Fruit fly (Drosophila melanogaster) whole organism, prepupa: ENCODE results near the gene zormin.

Experiments used
- CG10669 ChIP-seq: fragments of 200-800 bp; sonication (Bioruptor generic); optimal IDR thresholded peaks from 3 replicates; lab custom pipeline; 2018; ENCODE audit warnings: missing biosample characterization, mild to moderate bottlenecking, missing genetic modification characterization, moderate library complexity
- CG11294 ChIP-seq: fragments of 200-800 bp; sonication (Bioruptor generic); IDR thresholded peaks from 2 replicates; pipeline ENCODE4 v1.3.6; 2022; ENCODE audit warnings: missing biosample characterization, missing genetic modification characterization
- CG11902 ChIP-seq: fragments of 200-800 bp; sonication (Bioruptor generic); optimal IDR thresholded peaks from 3 replicates; lab custom pipeline; 2016; ENCODE audit warnings: missing biosample characterization, missing genetic modification characterization
- CG3032 ChIP-seq: fragments of 200-800 bp; optimal IDR thresholded peaks from 2 replicates; lab custom pipeline; 2019; ENCODE audit warnings: missing biosample characterization, mild to moderate bottlenecking, missing genetic modification characterization, moderate library complexity
- CG31627 ChIP-seq: fragments of 200-800 bp; sonication (Bioruptor generic); optimal IDR thresholded peaks from 3 replicates; lab custom pipeline; 2016; ENCODE audit warnings: missing biosample characterization, missing genetic modification characterization
- CG3919 ChIP-seq: fragments of 200-800 bp; sonication (Bioruptor generic); optimal IDR thresholded peaks from 3 replicates; lab custom pipeline; 2016; ENCODE audit warnings: missing biosample characterization, missing genetic modification characterization
- CG4318 ChIP-seq: fragments of 200-800 bp; sonication (Bioruptor generic); optimal IDR thresholded peaks from 3 replicates; lab custom pipeline; 2017; ENCODE audit warnings: missing biosample characterization, mild to moderate bottlenecking, missing genetic modification characterization
- CG6792 ChIP-seq: fragments of 200-800 bp; sonication (Bioruptor generic); optimal IDR thresholded peaks from 3 replicates; lab custom pipeline; 2016; ENCODE audit warnings: missing biosample characterization, missing genetic modification characterization
- CG8119 ChIP-seq: fragments of 200-800 bp; sonication (Bioruptor generic); IDR thresholded peaks from 3 replicates; pipeline ENCODE4 v1.3.6; 2022; ENCODE audit warnings: missing biosample characterization, missing genetic modification characterization
- CG8632 ChIP-seq: fragments of 200-800 bp; sonication (Bioruptor generic); optimal IDR thresholded peaks from 3 replicates; lab custom pipeline; 2016; ENCODE audit warnings: missing biosample characterization, missing genetic modification characterization
- Eip75B ChIP-seq: fragments of 200-800 bp; sonication (Bioruptor generic); optimal IDR thresholded peaks from 3 replicates; lab custom pipeline; 2016; ENCODE audit warnings: missing biosample characterization, missing genetic modification characterization
- Eip78C ChIP-seq: fragments of 200-800 bp; sonication (Bioruptor generic); peaks from one replicate; lab custom pipeline; 2016; ENCODE audit warnings: missing biosample characterization, missing genetic modification characterization
- Ets21C ChIP-seq: fragments of 200-800 bp; sonication (Bioruptor generic); optimal IDR thresholded peaks from 3 replicates; lab custom pipeline; 2016; ENCODE audit warnings: missing biosample characterization, missing genetic modification characterization
- Gug ChIP-seq: fragments of 200-800 bp; sonication (Bioruptor generic); IDR thresholded peaks from 2 replicates; pipeline ENCODE4 v1.3.6; 2022; ENCODE audit warnings: missing biosample characterization, missing genetic modification characterization
- Met ChIP-seq: fragments of 200-800 bp; sonication (Bioruptor generic); optimal IDR thresholded peaks from 3 replicates; lab custom pipeline; 2016; ENCODE audit warnings: missing biosample characterization, missing genetic modification characterization
- OdsH ChIP-seq: fragments of 200-800 bp; sonication (Bioruptor generic); optimal IDR thresholded peaks from 3 replicates; lab custom pipeline; 2016; ENCODE audit warnings: missing biosample characterization, missing genetic modification characterization
- Smox ChIP-seq: fragments of 200-800 bp; sonication (Bioruptor generic); optimal IDR thresholded peaks from 3 replicates; lab custom pipeline; 2016; ENCODE audit warnings: missing biosample characterization, missing genetic modification characterization
- Sox102F ChIP-seq: fragments of 200-800 bp; sonication (Bioruptor generic); optimal IDR thresholded peaks from 2 replicates; lab custom pipeline; 2016; ENCODE audit warnings: missing biosample characterization, mild to moderate bottlenecking, missing genetic modification characterization
- achi ChIP-seq: fragments of 200-800 bp; sonication (Bioruptor generic); optimal IDR thresholded peaks from 3 replicates; lab custom pipeline; 2016; ENCODE audit warnings: missing biosample characterization, missing genetic modification characterization
- acj6 ChIP-seq: fragments of 200-800 bp; sonication (Bioruptor generic); optimal IDR thresholded peaks from 3 replicates; lab custom pipeline; 2016; ENCODE audit warnings: missing biosample characterization, missing genetic modification characterization
- dac ChIP-seq: fragments of 200-800 bp; sonication (Bioruptor generic); optimal IDR thresholded peaks from 2 replicates; lab custom pipeline; 2017; ENCODE audit warnings: missing biosample characterization, mild to moderate bottlenecking, missing genetic modification characterization
- dsx ChIP-seq: fragments of 200-800 bp; optimal IDR thresholded peaks from 3 replicates; lab custom pipeline; 2019; ENCODE audit warnings: missing biosample characterization, mild to moderate bottlenecking, missing genetic modification characterization, moderate library complexity; ENCODE audit not compliant: poor library complexity, severe bottlenecking
- eg ChIP-seq: fragments of 200-800 bp; sonication (Bioruptor generic); IDR thresholded peaks from 3 replicates; pipeline ENCODE4 v1.3.6; 2022; ENCODE audit warnings: missing biosample characterization, missing genetic modification characterization
- fkh ChIP-seq: fragments of 200-800 bp; sonication (Bioruptor generic); optimal IDR thresholded peaks from 3 replicates; lab custom pipeline; 2017; ENCODE audit warnings: missing biosample characterization, mild to moderate bottlenecking, missing genetic modification characterization, moderate library complexity
- lz ChIP-seq: fragments of 200-800 bp; sonication (Bioruptor generic); optimal IDR thresholded peaks from 3 replicates; lab custom pipeline; 2016; ENCODE audit warnings: missing biosample characterization, missing genetic modification characterization
- salr ChIP-seq, 2 experiments: fragments of 200-800 bp; sonication (Bioruptor generic); optimal IDR thresholded peaks; 3 replicates each; lab custom pipeline; 2016 to 2018; ENCODE audit warnings: missing biosample characterization in 2 of 2, missing genetic modification characterization in 2 of 2, mild to moderate bottlenecking in 1 of 2
- ss ChIP-seq, 2 experiments: fragments of 200-800 bp; sonication (Bioruptor generic); optimal IDR thresholded peaks; 2 replicates in 1 of 2; 3 replicates in 1 of 2; lab custom pipeline; 2017 to 2018; ENCODE audit warnings: mild to moderate bottlenecking in 2 of 2, missing biosample characterization in 2 of 2, missing genetic modification characterization in 2 of 2, moderate library complexity in 1 of 2
- svp ChIP-seq: fragments of 200-800 bp; sonication (Bioruptor generic); peaks from one replicate; lab custom pipeline; 2016; ENCODE audit warnings: missing biosample characterization, missing genetic modification characterization

The zormin gene

DNA sequence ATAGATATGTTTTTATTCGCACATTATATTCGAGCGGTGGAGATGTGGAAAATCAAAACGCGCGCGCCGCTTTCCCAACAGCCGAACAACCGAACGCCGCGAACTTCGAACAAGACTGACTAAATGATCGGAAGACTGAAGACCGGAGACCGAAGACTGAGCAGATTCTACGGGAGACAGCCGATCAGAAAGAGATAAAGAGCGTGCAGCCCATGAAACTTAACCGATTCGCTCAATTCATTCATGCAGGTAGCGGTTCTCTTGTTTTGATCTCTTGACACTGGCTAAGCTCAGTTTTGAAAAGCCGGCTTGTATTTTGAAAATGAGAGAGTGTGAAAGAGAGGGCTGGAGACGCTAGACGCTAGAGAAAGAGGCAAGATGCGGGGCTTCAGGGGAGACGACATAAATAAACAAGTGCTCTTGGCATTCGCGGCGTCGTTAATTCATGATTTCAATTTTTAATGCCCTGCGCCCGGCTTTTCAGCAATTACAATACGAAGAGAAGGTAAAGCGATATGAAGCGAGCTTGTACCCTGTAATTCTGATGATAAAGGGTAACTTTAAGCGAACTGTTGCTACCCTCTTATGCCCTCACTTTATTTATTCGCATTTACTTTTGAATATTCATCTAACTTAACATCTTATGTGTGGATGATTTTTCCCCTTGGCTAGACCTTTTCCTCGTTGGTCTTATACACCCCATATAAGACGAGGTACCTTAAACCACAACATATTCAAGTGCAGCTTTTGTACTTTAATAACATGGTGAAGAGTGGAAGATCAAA lies at the start of gene zormin (continued):
- TF ChIP-seq fkh (GFP tag; lab: Kevin White, UChicago) (peak; percentile 25), Ets21C (GFP tag; lab: Kevin White, UChicago) (peak; percentile 42), lz (GFP tag; lab: Kevin White, UChicago) (peak; percentile 77), ss (GFP tag; optimal IDR thresholded peaks at IDR 0.05; lab: Kevin White, UChicago) (peak; percentile 47 to 65), dsx (GFP tag; lab: Kevin White, UChicago) (peak; percentile 56), Met (GFP tag; lab: Kevin White, UChicago) (peak; percentile 69), dac (GFP tag; lab: Kevin White, UChicago) (no peak), Gug (GFP tag; lab: Robert Waterston, UW) (peak; percentile 47), CG11294 (GFP tag; lab: Robert Waterston, UW) (peak; percentile 33; the same call in 1 of the 2 replicates), CG3032 (tag; lab: Kevin White, UChicago) (peak; percentile 66)

dm6 chr3L:2196713-2197112 lies 45.2 kb upstream of the zormin start, which contains the start of gene CG8960:
CG8960 (plus strand) TSS chr3L:2197013.
- TF ChIP-seq Eip75B (GFP tag; lab: Kevin White, UChicago) (no peak), CG3032 (tag; lab: Kevin White, UChicago) (no peak), Sox102F (GFP tag; lab: Kevin White, UChicago) (no peak), CG3919 (GFP tag; lab: Kevin White, UChicago) (no peak), CG4318 (GFP tag; lab: Kevin White, UChicago) (no peak), CG8632 (GFP tag; lab: Kevin White, UChicago) (no peak), OdsH (GFP tag; lab: Kevin White, UChicago) (no peak), achi (no peak), acj6 (GFP tag; lab: Kevin White, UChicago) (no peak), salr (GFP tag; optimal IDR thresholded peaks at IDR 0.05; lab: Kevin White, UChicago) (no peak), CG6792 (GFP tag; lab: Kevin White, UChicago) (no peak)

dm6 chr3L:2191994-2192450 lies 40.5 kb upstream of the zormin start, which contains the start of gene CG5707:
CG5707 (minus strand) TSS chr3L:2192221.
- TF ChIP-seq CG8119, result no peak
- no peak for TF ChIP-seq CG11902 (GFP tag; lab: Kevin White, UChicago)
- TF ChIP-seq Smox, result no peak
- peak; percentile 16 for TF ChIP-seq Eip78C (GFP tag; lab: Kevin White, UChicago)

dm6 chr3L:2191512-2191911 lies 40.0 kb upstream of the zormin start:
- TF ChIP-seq CG10669 (GFP tag; lab: Kevin White, UChicago), result no peak
- TF ChIP-seq CG6792 (GFP tag; lab: Kevin White, UChicago), result no peak
- no peak for TF ChIP-seq acj6 (GFP tag; lab: Kevin White, UChicago)
- no peak for TF ChIP-seq dac (GFP tag; lab: Kevin White, UChicago)
- TF ChIP-seq svp (GFP tag; lab: Kevin White, UChicago), result peak; percentile 43

dm6 chr3L:2185630-2186029 lies 34.1 kb upstream of the zormin start, which contains the start of gene CG13810:
CG13810 (plus strand) TSS chr3L:2185930.
- TF ChIP-seq CG31627 (GFP tag; lab: Kevin White, UChicago) (no peak), ss (GFP tag; optimal IDR thresholded peaks at IDR 0.05; lab: Kevin White, UChicago) (no peak), eg (no peak)

DNA sequence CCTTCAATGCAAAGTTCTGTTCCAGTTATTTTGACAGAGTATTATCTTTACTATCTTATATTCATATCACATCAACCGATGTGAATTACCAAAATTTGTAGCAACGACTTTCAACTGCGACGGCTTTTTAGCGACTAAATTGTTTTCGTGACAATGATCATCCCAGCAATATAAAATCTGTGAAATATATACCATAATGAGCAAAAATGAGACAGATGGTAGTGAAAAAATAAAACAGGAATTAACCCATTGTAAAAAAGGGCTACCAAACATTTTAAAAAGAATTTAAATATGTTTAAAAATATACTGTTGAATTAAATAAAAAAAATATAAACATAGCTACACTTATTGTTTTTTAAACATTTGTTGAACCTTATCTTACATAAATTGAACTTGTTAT lies 22.7 kb upstream of the zormin start, which contains the start of gene CG15820:
CG15820 (minus strand) TSS at position 101 of the 400 bp plus-strand sequence.
- TF ChIP-seq svp (GFP tag; lab: Kevin White, UChicago) (peak; percentile 42), CG8119 (no peak)
